Fruit fly (Drosophila melanogaster) Kc167 (cell line): ENCODE data around the gene AhcyL1.

Experiments
- Myc ChIP-seq: fragments of >200 bp; optimal IDR thresholded peaks from 2 replicates; lab custom pipeline; 2017; ENCODE audit warnings: missing external identifiers
- h ChIP-seq: fragments of >200 bp; optimal IDR thresholded peaks from 3 replicates; lab custom pipeline; 2018; ENCODE audit warnings: missing external identifiers
- insv ChIP-seq: fragments of >200 bp; optimal IDR thresholded peaks from 3 replicates; lab custom pipeline; 2018; ENCODE audit warnings: missing external identifiers
- psq ChIP-seq: fragments of >200 bp; optimal IDR thresholded peaks from 2 replicates; lab custom pipeline; 2017; ENCODE audit warnings: missing external identifiers
- ttk ChIP-seq: sonication (Bioruptor generic); optimal IDR thresholded peaks from 2 replicates; lab custom pipeline; 2017; ENCODE audit warnings: missing external identifiers

dm6 chr3L:2807376-2807775, 35.3 kb upstream of the AhcyL1 start:
- no peak for TF ChIP-seq insv (lab: Kevin White, UChicago)
- TF ChIP-seq ttk (lab: Kevin White, UChicago), result no peak
- TF ChIP-seq h (lab: Kevin White, UChicago), result no peak
- no peak for TF ChIP-seq psq (lab: Kevin White, UChicago)
- TF ChIP-seq Myc (lab: Kevin White, UChicago), result no peak
